Fruit fly (Drosophila melanogaster): ENCODE results near the gene CG10700.

The CG10700 gene

DNA sequence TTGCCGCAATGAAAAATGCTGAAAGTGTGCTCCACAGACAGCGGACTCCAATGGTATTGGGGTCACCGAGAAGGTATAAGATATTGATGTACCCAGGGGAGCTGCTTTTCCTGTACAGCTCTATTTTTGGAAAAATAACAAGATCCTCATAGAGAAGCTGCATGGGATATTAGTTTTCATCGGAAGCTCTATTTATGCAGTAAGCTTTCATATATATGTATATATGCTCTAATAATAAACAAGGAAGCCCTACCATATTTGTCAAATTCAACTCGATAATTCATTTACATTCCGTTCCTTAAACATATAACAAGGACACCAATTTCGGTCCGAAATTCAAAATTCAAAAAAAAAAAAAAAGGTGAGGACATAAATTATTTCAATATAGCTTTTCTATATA is 22.9 kb upstream of the CG10700 start, which contains the start of the genes CG17344 and CG43731:
TSS of gene CG17344 (plus strand) at position 301 of the 400 bp plus-strand sequence.
TSS of gene CG43731 (plus strand) at position 301 of the 400 bp plus-strand sequence.
- TF ChIP-seq CTCF (optimal IDR thresholded peaks at IDR 0.05) (no peak), CG8478 (optimal IDR thresholded peaks at IDR 0.05) (no peak)

DNA sequence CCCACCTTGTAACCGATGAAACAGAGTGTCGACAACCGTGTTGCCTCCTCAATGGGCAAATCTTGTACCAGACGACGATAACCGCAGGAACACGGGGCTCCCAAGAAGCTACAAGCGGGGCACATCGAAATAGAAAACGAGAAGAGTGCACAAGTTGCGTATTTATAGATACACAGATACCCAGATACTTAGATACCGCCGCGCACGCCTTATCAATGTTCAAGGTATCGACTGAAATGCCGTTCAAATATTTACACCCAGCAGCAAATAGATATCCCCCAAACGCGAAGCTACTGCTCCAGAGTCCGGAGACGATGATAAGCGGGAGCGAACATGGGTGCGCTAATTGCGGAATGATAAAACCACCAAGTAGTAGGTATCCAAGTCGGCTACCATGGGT is 19.8 kb upstream of the CG10700 start:
- TF ChIP-seq CTCF (optimal IDR thresholded peaks at IDR 0.05) (no peak), CG8478 (optimal IDR thresholded peaks at IDR 0.05) (no peak)

DNA sequence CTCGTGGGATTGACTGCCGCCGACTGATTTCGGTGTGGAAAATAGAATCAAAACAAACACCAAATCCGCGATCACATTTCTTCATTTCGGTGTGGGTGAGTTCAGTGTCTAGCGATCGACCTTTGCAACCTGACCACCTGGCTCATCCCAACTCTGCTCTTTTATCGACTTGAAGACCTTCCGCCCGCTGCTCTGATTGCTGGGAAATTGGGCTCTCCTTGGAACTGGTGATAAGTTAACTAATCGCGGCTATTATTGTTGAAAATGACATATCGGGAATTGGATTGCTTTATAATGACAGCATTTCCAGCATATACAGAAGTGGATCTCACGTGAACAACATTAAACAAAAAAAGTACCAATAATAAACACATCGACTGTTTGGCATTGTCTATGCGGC is 18.5 kb upstream of the CG10700 start:
- TF ChIP-seq CG8478 (optimal IDR thresholded peaks at IDR 0.05) = no peak
- TF ChIP-seq CTCF (optimal IDR thresholded peaks at IDR 0.05) = no peak

DNA sequence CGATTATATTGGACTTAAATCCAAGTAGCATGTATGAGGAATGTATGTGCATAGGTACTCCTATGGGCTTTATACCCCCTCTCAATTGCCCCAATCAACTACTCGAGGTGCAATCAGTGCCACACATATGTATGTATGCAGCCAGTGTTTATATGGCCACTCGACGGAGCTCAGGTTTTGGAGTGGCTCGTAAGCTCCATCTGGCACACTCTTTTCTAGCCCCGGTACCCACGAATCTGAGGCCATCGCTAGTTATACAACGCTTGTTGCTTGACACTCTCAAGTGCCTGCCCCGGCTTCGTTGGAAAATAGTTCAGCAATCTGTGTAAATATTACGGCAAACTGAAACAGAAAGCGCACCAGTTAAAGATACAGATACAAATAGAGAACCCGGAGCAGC is 17.5 kb upstream of the CG10700 start:
- TF ChIP-seq CG8478 (optimal IDR thresholded peaks at IDR 0.05) (no peak), CTCF (optimal IDR thresholded peaks at IDR 0.05) (no peak)

DNA sequence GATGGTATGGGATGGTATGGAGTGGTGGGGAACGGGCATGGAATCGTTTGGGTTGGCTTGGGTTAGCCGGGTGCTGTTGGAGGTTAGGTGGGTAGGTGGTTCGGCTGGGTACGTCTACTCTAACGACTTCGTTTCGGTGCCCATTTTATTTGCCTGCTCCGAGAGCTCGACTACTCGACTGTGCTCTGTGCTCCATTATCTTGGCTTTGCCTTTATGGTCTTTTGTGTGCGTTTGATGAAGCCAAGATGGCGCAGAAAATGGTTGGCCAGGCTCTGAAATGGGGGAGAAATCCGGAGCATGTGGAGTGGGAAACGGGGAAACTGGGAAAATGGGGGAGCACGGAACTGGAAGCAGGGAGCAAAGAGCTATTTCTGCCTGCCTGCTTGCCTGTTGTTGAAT is 15.0 kb upstream of the CG10700 start:
- no peak for TF ChIP-seq CG8478 (optimal IDR thresholded peaks at IDR 0.05)
- no peak for TF ChIP-seq CTCF (optimal IDR thresholded peaks at IDR 0.05)

DNA sequence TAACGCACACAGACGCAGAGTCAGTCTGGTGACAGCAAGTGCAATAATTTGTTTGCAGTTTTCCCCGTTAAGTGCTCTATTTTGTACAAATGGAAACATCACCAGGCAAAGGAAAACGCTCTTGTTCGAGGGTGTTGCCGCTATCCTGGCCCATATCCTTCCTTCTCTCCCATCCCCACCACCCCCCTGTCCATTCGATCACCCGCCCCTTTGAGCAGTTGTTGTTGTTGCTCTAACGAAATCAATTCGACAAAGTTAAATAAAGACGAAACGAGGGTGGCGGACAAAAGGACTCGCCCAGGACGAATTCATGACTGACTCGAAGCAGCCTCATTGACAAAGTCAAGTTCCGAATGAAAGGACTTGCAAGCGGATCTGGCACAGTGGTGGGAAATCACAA is 10.6 kb upstream of the CG10700 start:
- TF ChIP-seq CG8478 (optimal IDR thresholded peaks at IDR 0.05) = no peak
- TF ChIP-seq CTCF (optimal IDR thresholded peaks at IDR 0.05) = no peak

DNA sequence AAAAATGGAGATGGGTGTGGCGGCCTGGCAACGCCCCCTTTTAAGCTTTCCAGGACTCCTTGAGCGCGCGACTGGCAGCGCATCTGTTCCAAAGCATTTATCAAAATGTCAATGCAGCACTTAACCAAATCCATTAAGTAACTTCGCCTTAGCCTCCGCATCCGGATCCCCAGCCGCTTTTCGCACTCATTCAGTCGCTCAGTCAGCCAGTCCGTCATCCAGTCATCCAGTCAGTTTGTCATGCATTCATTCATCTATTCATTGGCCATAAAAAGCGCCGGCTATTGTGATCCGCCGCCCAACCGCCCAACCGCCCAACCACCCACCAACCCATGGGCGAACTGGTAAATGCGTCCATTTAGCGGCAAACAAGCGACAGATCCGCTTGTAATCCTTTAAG is 10.1 kb upstream of the CG10700 start:
- TF ChIP-seq CTCF (optimal IDR thresholded peaks at IDR 0.05) = no peak
- TF ChIP-seq CG8478 (optimal IDR thresholded peaks at IDR 0.05) = no peak

DNA sequence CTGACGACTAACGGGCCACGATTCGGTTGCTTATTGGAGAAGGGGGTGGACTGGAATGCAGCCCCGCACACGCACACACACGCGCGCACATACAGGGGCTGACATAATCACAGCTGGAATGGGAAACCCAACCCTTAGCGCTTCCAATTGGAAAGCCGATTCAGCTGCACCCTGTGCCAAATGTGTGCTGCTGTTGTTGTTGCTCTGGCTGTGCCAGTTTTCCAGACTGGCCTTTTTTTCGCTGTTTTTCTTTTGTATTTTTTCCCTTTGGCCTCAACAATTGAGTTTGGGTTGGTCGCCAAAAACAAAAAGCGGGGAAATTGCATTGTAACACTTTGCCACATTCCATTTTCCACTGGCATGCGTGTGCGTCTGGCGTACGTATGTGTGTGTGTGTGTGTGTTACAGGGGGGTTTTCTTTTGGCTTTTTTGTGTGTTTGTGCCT is 4.5 kb upstream of the CG10700 start:
- TF ChIP-seq CTCF (optimal IDR thresholded peaks at IDR 0.05) (no peak), CG8478 (optimal IDR thresholded peaks at IDR 0.05) (no peak)

DNA sequence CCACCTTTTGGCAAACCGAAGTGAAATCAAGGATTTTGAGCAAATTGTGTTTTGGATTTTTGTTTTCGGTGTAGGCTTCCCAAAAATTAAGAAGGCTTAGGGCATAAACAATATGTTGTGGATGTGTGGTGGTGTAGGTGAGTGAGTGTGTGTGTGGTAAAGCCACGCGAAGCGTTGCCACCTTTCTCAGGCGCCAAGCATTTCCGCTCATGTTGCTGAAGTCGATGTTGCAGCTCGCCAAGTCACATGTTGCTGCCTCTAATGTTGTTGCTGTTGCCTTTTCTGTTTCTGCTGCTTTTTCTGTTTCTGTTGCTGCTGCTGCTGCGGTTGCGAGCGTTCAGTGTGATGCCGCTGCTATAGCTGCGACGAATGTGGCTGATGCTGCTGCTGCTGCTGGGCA is 914 bp upstream of the CG10700 start:
- TF ChIP-seq CG8478 (optimal IDR thresholded peaks at IDR 0.05) (no peak), CTCF (optimal IDR thresholded peaks at IDR 0.05) (no peak)

DNA sequence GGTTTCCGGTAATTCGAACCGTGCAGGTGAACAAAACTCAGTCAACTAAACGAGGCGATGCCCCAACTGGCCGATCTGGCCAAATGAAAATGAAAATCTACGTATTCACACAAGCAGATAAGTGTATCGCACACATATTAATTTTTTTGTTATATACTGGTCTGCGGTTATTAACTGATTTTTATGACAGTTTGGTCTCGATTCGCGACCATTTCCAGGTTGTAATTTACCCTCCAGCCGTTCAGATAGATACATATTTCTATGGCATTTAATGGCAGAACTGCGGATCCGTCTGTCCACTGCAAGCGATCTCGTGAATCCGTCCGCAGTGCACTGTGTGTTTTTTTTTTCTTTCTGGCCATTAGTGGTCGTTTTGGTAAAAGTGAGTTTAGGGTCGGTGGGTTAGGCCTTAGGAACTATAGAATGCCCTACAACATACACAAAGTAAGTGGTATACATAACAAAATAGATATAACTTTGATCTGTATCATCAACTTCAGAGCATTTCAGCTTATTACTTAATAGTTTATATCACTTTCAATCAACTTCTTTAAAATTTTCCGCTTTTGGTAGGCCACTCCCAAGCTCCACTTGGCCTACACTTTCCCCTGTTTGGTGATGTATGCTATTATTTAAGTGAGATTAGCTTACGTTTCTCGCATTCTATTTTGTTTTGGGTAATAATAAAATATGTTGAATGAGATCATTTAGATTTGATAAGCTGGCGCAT is 4.6 kb downstream of the CG10700 start, which contains the start of gene CG17572:
TSS of gene CG17572 (minus strand) at position 51 of the 730 bp plus-strand sequence.
- no peak for TF ChIP-seq CG8478 (optimal IDR thresholded peaks at IDR 0.05)
- no peak for TF ChIP-seq CTCF (optimal IDR thresholded peaks at IDR 0.05)

DNA sequence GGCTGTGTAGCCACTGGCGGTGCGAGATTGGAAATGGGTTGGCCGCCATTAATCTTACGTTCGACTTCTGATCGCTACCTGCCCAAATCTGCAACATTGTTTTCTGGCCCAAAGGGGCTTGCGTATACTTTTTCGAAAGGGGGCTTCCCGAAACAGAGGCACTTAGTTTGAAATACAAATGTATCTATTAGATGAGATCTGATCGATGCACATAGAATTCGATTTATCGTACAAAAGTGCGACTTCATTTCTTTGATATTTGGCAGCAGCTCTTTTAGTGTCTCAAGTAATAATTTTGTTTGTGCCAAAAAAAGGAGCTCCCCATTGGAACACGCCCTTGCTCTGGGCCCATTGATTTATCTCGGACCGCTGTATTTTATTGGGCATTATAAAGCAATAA is 7.1 kb downstream of the CG10700 start:
- TF ChIP-seq CTCF (optimal IDR thresholded peaks at IDR 0.05) = no peak
- no peak for TF ChIP-seq CG8478 (optimal IDR thresholded peaks at IDR 0.05)

DNA sequence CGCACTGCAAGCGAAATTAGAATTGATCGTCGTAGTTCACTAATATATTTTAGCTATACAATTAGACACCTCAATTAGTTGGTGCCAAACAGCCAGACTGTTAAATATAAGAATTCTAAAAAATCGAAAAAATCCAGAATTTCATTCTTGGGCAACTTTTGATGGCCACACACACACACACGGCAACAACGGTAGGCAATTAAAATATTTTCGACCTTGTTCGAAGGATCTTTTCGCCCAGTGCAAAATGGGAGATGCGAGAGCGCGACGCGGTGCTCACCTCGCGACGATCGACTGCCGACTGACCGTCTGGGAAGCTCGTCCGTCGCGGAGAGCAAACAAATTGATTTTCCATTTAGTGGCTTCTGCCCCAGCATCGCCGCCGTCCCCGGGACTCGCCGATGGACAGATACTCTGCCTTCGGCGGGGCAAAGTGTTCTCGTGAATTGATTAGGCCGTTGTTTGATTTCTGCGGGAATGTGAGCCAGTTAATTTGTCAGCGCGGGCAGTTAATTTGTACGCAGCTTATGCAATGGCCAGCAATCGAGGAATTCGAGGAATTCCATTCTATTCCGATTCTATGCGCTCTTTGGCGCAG is 9.2 kb downstream of the CG10700 start, which contains the start of gene CG10702:
TSS of gene CG10702 (minus strand) at position 304 of the 598 bp plus-strand sequence.
- no peak for TF ChIP-seq CTCF (optimal IDR thresholded peaks at IDR 0.05)
- TF ChIP-seq CG8478 (optimal IDR thresholded peaks at IDR 0.05) = no peak

DNA sequence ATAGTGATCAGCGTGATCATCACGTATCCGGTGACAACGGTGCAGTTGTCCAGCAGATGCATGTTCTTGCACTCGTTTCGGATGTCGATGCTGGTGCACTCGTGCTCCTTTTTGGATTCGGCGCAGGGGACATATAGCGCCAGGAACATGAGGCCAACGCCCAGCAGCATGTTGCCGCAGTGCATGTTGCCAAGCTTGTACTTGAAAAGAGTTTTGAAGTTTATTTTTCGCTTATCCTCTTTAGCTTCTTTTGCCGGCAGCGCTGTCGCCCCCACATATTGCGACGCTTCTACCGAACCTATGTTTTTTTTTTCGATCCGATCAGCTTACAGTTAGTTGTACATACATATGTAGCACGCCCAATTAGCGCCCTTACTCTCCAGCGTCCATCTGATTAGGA is 10.4 kb downstream of the CG10700 start:
- TF ChIP-seq CG8478 (optimal IDR thresholded peaks at IDR 0.05) (no peak), CTCF (optimal IDR thresholded peaks at IDR 0.05) (no peak)

DNA sequence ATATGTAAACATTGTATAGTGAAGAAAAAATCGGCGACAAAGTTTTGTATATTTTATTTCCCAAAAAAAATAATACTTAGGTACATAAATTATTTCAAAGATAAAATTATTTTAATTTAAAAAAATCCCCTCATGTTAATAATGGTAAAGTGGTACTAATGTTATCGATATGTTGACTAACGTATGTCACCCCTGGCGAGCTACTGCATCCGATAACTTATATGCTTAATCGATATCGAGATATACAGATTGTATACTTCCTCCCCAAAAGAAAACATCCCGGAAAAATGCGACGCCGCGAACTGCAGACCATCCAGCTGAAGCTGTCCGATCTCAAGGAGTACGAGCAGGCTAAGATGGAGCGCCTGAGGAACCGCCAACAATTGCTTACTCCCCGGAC is 14.1 kb downstream of the CG10700 start, which contains the start of gene CG17343:
TSS of gene CG17343 (plus strand) at position 224 of the 400 bp plus-strand sequence.
- TF ChIP-seq CTCF (optimal IDR thresholded peaks at IDR 0.05) (no peak), CG8478 (optimal IDR thresholded peaks at IDR 0.05) (no peak)

DNA sequence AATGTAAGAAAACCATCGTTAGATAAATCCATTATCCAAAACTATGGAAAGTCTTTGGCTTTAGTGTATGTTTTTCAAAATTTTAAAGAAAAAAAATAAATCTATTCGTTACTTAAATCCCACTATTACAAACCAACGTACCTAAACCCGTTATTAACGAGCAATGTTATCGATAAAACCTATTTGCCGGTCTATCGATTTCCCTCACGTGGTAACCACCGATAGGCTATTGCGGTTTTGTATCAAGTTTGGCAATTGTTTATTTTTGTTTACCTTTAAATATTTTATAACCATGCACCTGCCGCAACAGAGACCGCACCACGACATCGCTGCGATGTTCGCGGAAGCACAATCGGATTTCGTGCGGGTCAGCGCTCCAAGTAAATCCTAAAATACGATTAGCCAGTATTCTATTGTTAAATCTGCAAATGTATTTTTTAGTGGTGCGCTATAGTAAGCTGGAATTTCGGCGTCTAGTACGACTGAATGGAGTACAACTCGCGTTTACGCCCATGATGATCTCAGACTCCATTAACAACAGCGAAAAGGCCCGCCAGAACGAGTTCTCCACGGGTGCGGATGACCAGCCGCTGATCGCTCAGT is 15.6 kb downstream of the CG10700 start, which contains the start of gene Dus4:
TSS of gene Dus4 (plus strand) at position 206 of the 603 bp plus-strand sequence.
- TF ChIP-seq CG8478 (optimal IDR thresholded peaks at IDR 0.05) (no peak), CTCF (optimal IDR thresholded peaks at IDR 0.05) (no peak)

DNA sequence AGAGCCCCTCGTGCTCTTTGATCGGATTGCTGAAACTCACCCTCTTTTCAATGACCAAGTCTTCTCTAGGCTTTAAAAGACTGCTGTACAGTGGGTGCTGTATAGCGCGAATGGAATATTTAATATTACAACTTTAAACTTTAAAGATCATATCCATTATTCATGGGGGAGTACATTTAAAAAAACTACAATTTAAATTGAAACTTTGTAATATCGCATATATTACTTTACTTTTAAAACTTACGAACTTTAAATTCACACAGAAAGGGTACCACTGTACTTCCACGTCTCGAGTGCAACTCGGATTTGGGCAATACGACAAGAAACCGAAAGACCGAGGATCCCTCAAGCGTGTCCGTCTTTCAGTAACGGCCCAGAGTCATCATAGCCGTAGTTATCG is 19.9 kb downstream of the CG10700 start, which contains the start of gene Phlpp:
TSS of gene Phlpp (plus strand) at position 214 of the 400 bp plus-strand sequence.
- no peak for TF ChIP-seq CG8478 (optimal IDR thresholded peaks at IDR 0.05)
- TF ChIP-seq CTCF (optimal IDR thresholded peaks at IDR 0.05) = no peak

All from S2 (cell line).